Fruit fly (Drosophila melanogaster): ENCODE data around the gene Grp170.

The Grp170 gene

DNA sequence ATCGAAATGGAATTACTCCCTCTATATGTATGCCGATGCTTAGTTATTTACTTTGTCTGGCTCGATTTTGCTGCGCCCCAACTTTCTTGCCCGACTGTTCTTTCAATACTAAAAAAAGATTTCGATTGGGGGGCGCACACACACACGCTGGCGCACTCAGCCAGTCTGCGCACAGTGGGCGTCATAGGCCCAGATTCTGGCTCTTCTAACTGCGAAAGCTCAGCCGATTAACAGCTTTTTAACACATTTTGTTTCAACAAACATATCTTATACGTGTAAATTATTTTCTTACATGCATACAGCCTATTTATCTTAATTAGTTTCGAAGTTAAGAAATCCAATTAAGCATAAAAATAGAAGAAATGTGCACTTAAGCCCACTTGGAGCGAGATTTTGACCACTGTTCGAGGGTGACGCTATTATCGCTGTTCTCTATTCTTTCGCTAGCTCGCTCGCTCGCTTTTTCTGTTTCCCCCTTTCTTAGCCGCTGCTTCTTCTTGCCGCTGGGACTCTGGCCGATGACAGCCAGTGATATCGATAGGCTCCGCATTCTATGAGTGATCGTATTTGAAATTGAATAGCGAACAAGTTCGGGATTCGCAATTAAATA lies 52.6 kb downstream of the Grp170 start, which contains the start of gene Vinc (continued):
- TF ChIP-seq Blimp-1 (GFP tag; optimal IDR thresholded peaks at IDR 0.05) (peak; percentile 85), Fer1 (GFP tag; optimal IDR thresholded peaks at IDR 0.05) (peak; percentile 97), CG4854 (GFP tag; optimal IDR thresholded peaks at IDR 0.05) (peak; percentile 73), E2f2 (GFP tag; IDR thresholded peaks at IDR 0.05) (peak; percentile 86), Dll (GFP tag; IDR thresholded peaks at IDR 0.05; ENCODE audit: partially characterized antibody) (peak; percentile 50; the same call in 2 of the 4 replicates), CG12219 (GFP tag; optimal IDR thresholded peaks at IDR 0.05) (peak; percentile 90), CG6683 (GFP tag; optimal IDR thresholded peaks at IDR 0.05) (peak; percentile 88), Taf1 (GFP tag; IDR thresholded peaks at IDR 0.05) (peak; percentile 84), CG2889 (GFP tag; IDR thresholded peaks at IDR 0.05) (peak; percentile 59; the same call in 2 of the 3 replicates), Dp (GFP tag; optimal IDR thresholded peaks at IDR 0.05) (peak; percentile 82), Hsf (GFP tag; optimal IDR thresholded peaks at IDR 0.05) (peak; percentile 57), eve (GFP tag; optimal IDR thresholded peaks at IDR 0.05) (no peak), lab (GFP tag; optimal IDR thresholded peaks at IDR 0.05) (peak; percentile 96), BtbVII (GFP tag; optimal IDR thresholded peaks at IDR 0.05) (peak; percentile 93), B-H2 (GFP tag; optimal IDR thresholded peaks at IDR 0.05) (peak; percentile 76), Six4 (GFP tag; optimal IDR thresholded peaks at IDR 0.05) (peak; percentile 81), Antp (GFP tag; optimal IDR thresholded peaks at IDR 0.05) (peak; percentile 91), CG7271 (tag; optimal IDR thresholded peaks at IDR 0.05) (no peak), tap (tag; optimal IDR thresholded peaks at IDR 0.05) (peak; percentile 82), fu2 (GFP tag; optimal IDR thresholded peaks at IDR 0.05) (peak; percentile 33), CG1603 (tag; optimal IDR thresholded peaks at IDR 0.05) (no peak), Sox100B (GFP tag; optimal IDR thresholded peaks at IDR 0.05) (no peak), CG3163 (GFP tag; optimal IDR thresholded peaks at IDR 0.05) (peak; percentile 39), CG34376 (GFP tag; optimal IDR thresholded peaks at IDR 0.05) (peak; percentile 96), NC2β (GFP tag; optimal IDR thresholded peaks at IDR 0.05) (peak; percentile 29), CG2712 (tag; optimal IDR thresholded peaks at IDR 0.05) (peak; percentile 89), CG11085 (GFP tag; IDR thresholded peaks at IDR 0.05) (peak; percentile 60; the same call in 1 of the 2 replicates), Mad (GFP tag; optimal IDR thresholded peaks at IDR 0.05) (peak; percentile 34), CG11456 (GFP tag; IDR thresholded peaks at IDR 0.05) (peak; percentile 87), CG14667 (GFP tag; IDR thresholded peaks at IDR 0.05) (peak; percentile 74), CG3281 (GFP tag; optimal IDR thresholded peaks at IDR 0.05) (peak; percentile 95), dmrt11E (tag; optimal IDR thresholded peaks at IDR 0.05) (peak; percentile 51), CG31224 (GFP tag; IDR thresholded peaks at IDR 0.05) (peak; percentile 81), Awh (GFP tag; IDR thresholded peaks at IDR 0.05) (peak; percentile 52; the same call in 1 of the 2 replicates), Xbp1 (GFP tag; optimal IDR thresholded peaks at IDR 0.05) (peak; percentile 71), Lim3 (GFP tag; IDR thresholded peaks at IDR 0.05) (0 out of 2 replicates have a peak, but pooled peaks have one; percentile 40), CG30431 (GFP tag; optimal IDR thresholded peaks at IDR 0.05) (peak; percentile 74), CG8290 (GFP tag; optimal IDR thresholded peaks at IDR 0.05) (peak; percentile 57), CG8290 (tag; optimal IDR thresholded peaks at IDR 0.05) (no peak), ac (GFP tag; optimal IDR thresholded peaks at IDR 0.05) (no peak), trem (tag; optimal IDR thresholded peaks at IDR 0.05) (peak; percentile 81), CG1233 (GFP tag; optimal IDR thresholded peaks at IDR 0.05) (peak; percentile 90), Eip74EF (GFP tag; optimal IDR thresholded peaks at IDR 0.05) (peak in 1 of 2 experiments; percentile 89), Hr39 (optimal IDR thresholded peaks at IDR 0.05) (no peak), Meics (GFP tag; optimal IDR thresholded peaks at IDR 0.05) (peak; percentile 95), CG17328 (GFP tag; IDR thresholded peaks at IDR 0.05) (peak; percentile 62), Ravus (GFP tag; IDR thresholded peaks at IDR 0.05) (peak; percentile 50), CG3407 (GFP tag; optimal IDR thresholded peaks at IDR 0.05) (peak; percentile 5), wdn (GFP tag; IDR thresholded peaks at IDR 0.05) (peak; percentile 69; the same call in 1 of the 2 replicates), CG17802 (tag; optimal IDR thresholded peaks at IDR 0.05) (peak; percentile 68)

All from whole organism, embryonic.